Fruit fly (Drosophila melanogaster): ENCODE measurements around the gene CG14259.

dm6 chr3R:27061916-27062315 lies 32.4 kb upstream of the CG14259 start, which contains the start of gene CG34292:
- TF ChIP-seq Sin3A (optimal IDR thresholded peaks at IDR 0.05): no peak
- no peak for TF ChIP-seq psq (optimal IDR thresholded peaks at IDR 0.05)
- no peak for TF ChIP-seq ttk (optimal IDR thresholded peaks at IDR 0.05)
- no peak for TF ChIP-seq h (optimal IDR thresholded peaks at IDR 0.05)
- no peak for TF ChIP-seq Myc (optimal IDR thresholded peaks at IDR 0.05)
